Fruit fly (Drosophila melanogaster) whole organism: ENCODE measurements around the gene CG33110.

ENCODE experiments used
- CG8478 ChIP-seq: fragments of >200 bp; optimal IDR thresholded peaks from 2 replicates; lab custom pipeline; 2018; ENCODE audit warnings: inconsistent platforms
- Dll ChIP-seq: fragments of >200 bp; optimal IDR thresholded peaks from 2 replicates; lab custom pipeline; 2017
- EcR ChIP-seq, 2 experiments: fragments of >200 bp; optimal IDR thresholded peaks; 2 replicates each; lab custom pipeline; 2017; ENCODE audit warnings: missing biosample characterization in 2 of 2, missing genetic modification characterization in 2 of 2, missing genetic modification reagents in 2 of 2
- pan ChIP-seq: fragments of >200 bp; optimal IDR thresholded peaks from 2 replicates; lab custom pipeline; 2017
- psq ChIP-seq: fragments of >200 bp; optimal IDR thresholded peaks from 2 replicates; lab custom pipeline; 2017
- usp ChIP-seq: fragments of >200 bp; optimal IDR thresholded peaks from 2 replicates; lab custom pipeline; 2017; ENCODE audit warnings: missing biosample characterization, missing genetic modification characterization, mixed read lengths

CG33110 gene

DNA sequence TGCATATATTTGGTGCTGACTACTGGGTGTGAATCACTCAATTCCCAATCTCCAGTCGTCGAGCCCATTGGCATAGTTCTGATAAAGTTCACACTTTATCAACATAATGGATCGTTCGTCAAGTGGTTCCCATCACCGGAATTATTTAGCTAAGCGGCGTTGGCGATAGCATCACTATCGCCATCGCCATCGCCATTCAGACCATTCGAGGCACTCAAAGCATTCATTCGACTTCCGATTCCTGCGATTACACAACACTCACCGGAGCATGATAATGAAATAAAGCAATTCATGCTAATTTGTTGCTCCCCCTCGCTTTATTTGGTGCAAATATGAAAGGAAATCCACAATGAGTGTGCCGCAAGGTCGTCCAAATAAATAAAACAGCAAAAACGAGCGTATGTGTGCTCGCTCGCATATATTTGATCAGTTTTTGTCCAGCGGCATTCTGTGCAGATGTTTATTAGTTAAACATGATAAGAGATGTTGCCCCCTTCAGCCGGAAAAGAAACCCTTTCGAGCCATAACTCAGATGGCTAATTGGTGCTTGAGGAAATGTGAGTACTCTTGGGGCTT, 25.4 kb downstream of the CG33110 start:
- TF ChIP-seq CG8478 (lab: Kevin White, UChicago) (no peak), Dll (lab: Kevin White, UChicago) (no peak), psq (lab: Kevin White, UChicago) (no peak), EcR (GFP tag; optimal IDR thresholded peaks at IDR 0.05; lab: Kevin White, UChicago) (no peak), usp (GFP tag; lab: Kevin White, UChicago) (no peak), pan (lab: Kevin White, UChicago) (no peak)

DNA sequence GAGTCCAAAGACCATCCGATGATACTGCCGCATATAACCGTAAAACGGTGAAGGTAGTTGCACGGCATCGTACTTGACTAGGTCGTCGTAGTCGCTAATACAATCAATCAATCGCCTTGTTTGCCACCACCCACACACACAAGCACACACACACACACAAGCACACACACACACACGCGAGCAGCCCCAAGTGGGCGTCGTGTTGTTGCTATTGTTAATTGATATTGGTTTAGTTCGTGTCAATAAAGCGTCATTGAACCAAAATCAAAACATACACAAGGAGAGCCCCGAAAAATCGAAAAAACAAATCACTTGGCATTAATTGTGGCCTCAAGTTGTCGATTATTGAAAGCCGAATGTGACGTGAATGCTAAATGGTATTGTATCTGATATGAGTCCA, 26.5 kb downstream of the CG33110 start:
- no peak for TF ChIP-seq EcR (GFP tag; optimal IDR thresholded peaks at IDR 0.05; lab: Kevin White, UChicago)
- no peak for TF ChIP-seq psq (lab: Kevin White, UChicago)
- TF ChIP-seq Dll (lab: Kevin White, UChicago) = no peak
- TF ChIP-seq pan (lab: Kevin White, UChicago) = no peak
- TF ChIP-seq usp (GFP tag; lab: Kevin White, UChicago) = no peak
- TF ChIP-seq CG8478 (lab: Kevin White, UChicago) = no peak

- TF ChIP-seq EcR (GFP tag; optimal IDR thresholded peaks at IDR 0.05; lab: Kevin White, UChicago) = no peak
Measured at dm6 chr3R:22597344-22597954, 27.5 kb downstream of the CG33110 start.

dm6 chr3R:22598759-22599158, 28.8 kb downstream of the CG33110 start:
- TF ChIP-seq psq (lab: Kevin White, UChicago) = no peak
- TF ChIP-seq usp (GFP tag; lab: Kevin White, UChicago) = no peak
- TF ChIP-seq Dll (lab: Kevin White, UChicago) = no peak
- no peak for TF ChIP-seq pan (lab: Kevin White, UChicago)
- no peak for TF ChIP-seq CG8478 (lab: Kevin White, UChicago)
- no peak for TF ChIP-seq EcR (GFP tag; optimal IDR thresholded peaks at IDR 0.05; lab: Kevin White, UChicago)

- TF ChIP-seq CG8478 (lab: Kevin White, UChicago) = no peak
- no peak for TF ChIP-seq psq (lab: Kevin White, UChicago)
- no peak for TF ChIP-seq pan (lab: Kevin White, UChicago)
- no peak for TF ChIP-seq Dll (lab: Kevin White, UChicago)
- TF ChIP-seq EcR (GFP tag; optimal IDR thresholded peaks at IDR 0.05; lab: Kevin White, UChicago) = no peak
- TF ChIP-seq usp (GFP tag; lab: Kevin White, UChicago) = no peak
Measured at dm6 chr3R:22602783-22603182, 32.8 kb downstream of the CG33110 start.

dm6 chr3R:22609185-22609584, 39.2 kb downstream of the CG33110 start, which contains the start of gene CG13843:
TSS of gene CG13843 (plus strand) at chr3R:22609485.
- TF ChIP-seq psq (lab: Kevin White, UChicago) (no peak), CG8478 (lab: Kevin White, UChicago) (no peak), EcR (GFP tag; optimal IDR thresholded peaks at IDR 0.05; lab: Kevin White, UChicago) (no peak), Dll (lab: Kevin White, UChicago) (no peak), usp (GFP tag; lab: Kevin White, UChicago) (no peak), pan (lab: Kevin White, UChicago) (no peak)

DNA sequence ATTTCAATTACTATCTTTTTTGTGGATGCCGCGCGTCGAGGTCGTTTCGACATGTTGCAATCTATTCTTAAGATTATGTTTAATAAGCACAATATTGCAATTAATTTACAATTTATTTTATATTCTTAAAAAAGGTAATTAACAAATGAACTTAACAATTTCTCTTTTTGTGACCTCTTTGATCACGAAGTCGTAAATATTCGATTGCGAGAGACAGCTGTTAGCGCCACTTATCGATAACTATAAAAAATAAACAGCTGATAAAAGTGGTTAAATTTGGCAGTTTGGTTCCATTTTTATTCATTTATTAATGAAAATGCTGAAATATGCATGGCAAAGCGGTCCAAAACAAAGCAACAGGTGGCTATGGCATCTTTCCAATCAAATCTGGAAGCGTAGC, 43.5 kb downstream of the CG33110 start, which contains the start of the genes CG31156 and mRRF2:
CG31156 (minus strand) TSS at position 209 of the 400 bp plus-strand sequence.
mRRF2 (plus strand) TSS at position 239 of the 400 bp plus-strand sequence.
- TF ChIP-seq usp (GFP tag; lab: Kevin White, UChicago) (no peak), CG8478 (lab: Kevin White, UChicago) (no peak), pan (lab: Kevin White, UChicago) (no peak), EcR (GFP tag; optimal IDR thresholded peaks at IDR 0.05; lab: Kevin White, UChicago) (no peak), Dll (lab: Kevin White, UChicago) (no peak), psq (lab: Kevin White, UChicago) (no peak)

dm6 chr3R:22616211-22616610, 46.2 kb downstream of the CG33110 start, which contains the start of gene CG31161:
TSS of gene CG31161 (plus strand) at chr3R:22616511.
- TF ChIP-seq Dll (lab: Kevin White, UChicago) (no peak), psq (lab: Kevin White, UChicago) (no peak), pan (lab: Kevin White, UChicago) (no peak), CG8478 (lab: Kevin White, UChicago) (no peak), EcR (GFP tag; optimal IDR thresholded peaks at IDR 0.05; lab: Kevin White, UChicago) (no peak), usp (GFP tag; lab: Kevin White, UChicago) (no peak)

dm6 chr3R:22618280-22618679, 48.3 kb downstream of the CG33110 start, which contains the start of gene mRpL45:
TSS of gene mRpL45 (plus strand) at chr3R:22618492.
- TF ChIP-seq usp (GFP tag; lab: Kevin White, UChicago) = no peak
- no peak for TF ChIP-seq psq (lab: Kevin White, UChicago)
- no peak for TF ChIP-seq pan (lab: Kevin White, UChicago)
- TF ChIP-seq Dll (lab: Kevin White, UChicago) = no peak
- TF ChIP-seq CG8478 (lab: Kevin White, UChicago) = no peak
- no peak for TF ChIP-seq EcR (GFP tag; optimal IDR thresholded peaks at IDR 0.05; lab: Kevin White, UChicago)

DNA sequence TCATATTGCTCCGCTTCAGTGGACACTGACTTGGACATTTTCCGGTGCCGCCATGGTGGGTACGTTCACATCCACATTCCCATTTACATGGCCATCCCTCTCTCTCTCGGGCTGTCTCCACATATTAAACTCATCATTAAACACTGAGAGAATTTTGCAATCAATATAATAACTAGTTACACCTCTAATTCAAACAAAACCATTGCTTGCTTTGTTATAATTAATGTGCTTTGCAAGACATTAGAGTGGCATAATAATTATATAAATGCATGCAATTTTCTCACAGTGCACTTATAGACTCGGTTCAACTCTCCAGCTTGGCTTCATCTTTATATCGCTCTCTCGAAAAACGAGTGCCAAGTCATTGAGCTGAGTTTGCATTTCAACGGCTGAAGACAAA, 54.7 kb downstream of the CG33110 start:
- TF ChIP-seq Dll (lab: Kevin White, UChicago) = no peak
- no peak for TF ChIP-seq CG8478 (lab: Kevin White, UChicago)
- TF ChIP-seq psq (lab: Kevin White, UChicago) = no peak
- no peak for TF ChIP-seq EcR (GFP tag; optimal IDR thresholded peaks at IDR 0.05; lab: Kevin White, UChicago)
- no peak for TF ChIP-seq pan (lab: Kevin White, UChicago)
- no peak for TF ChIP-seq usp (GFP tag; lab: Kevin White, UChicago)
